Worm (Caenorhabditis elegans): ENCODE measurements around the gene fbxb-62.

- TF ChIP-seq tbx-2 (tag; optimal IDR thresholded peaks at IDR 0.05) (no peak), nhr-237 (tag; optimal IDR thresholded peaks at IDR 0.05) (no peak), sptf-1 (tag; optimal IDR thresholded peaks at IDR 0.05) (no peak), lin-39 (tag; optimal IDR thresholded peaks at IDR 0.05) (no peak), unc-62 (GFP tag; optimal IDR thresholded peaks at IDR 0.05) (no peak), snpc-4 (tag; optimal IDR thresholded peaks at IDR 0.05) (no peak), jun-1 (tag; optimal IDR thresholded peaks at IDR 0.05) (no peak), nhr-11 (tag; optimal IDR thresholded peaks at IDR 0.05) (no peak), lin-15B (tag; optimal IDR thresholded peaks at IDR 0.05) (no peak), zag-1 (tag; optimal IDR thresholded peaks at IDR 0.05) (no peak), ztf-4 (tag; optimal IDR thresholded peaks at IDR 0.05) (no peak)
Measured at ce11 chrV:19299262-19299661, 2.6 kb downstream of the fbxb-62 start, which contains the start of gene F55C9.14.
